Fruit fly (Drosophila melanogaster): ENCODE measurements around the gene CG5612.

Gene CG5612

dm6 chr3R:27660127-27660579, 34.3 kb upstream of the CG5612 start, which contains the start of gene Mlc1:
Gene Mlc1 (minus strand): TSS chr3R:27660177.
- TF ChIP-seq Mio (GFP tag; optimal IDR thresholded peaks at IDR 0.05) = no peak
- no peak for TF ChIP-seq psq (GFP tag; optimal IDR thresholded peaks at IDR 0.05)
- no peak for TF ChIP-seq CG32264 (GFP tag; optimal IDR thresholded peaks at IDR 0.05)
- no peak for TF ChIP-seq lola (GFP tag; optimal IDR thresholded peaks at IDR 0.05)
- no peak for TF ChIP-seq Myc (optimal IDR thresholded peaks at IDR 0.05)
- no peak for TF ChIP-seq sv (GFP tag; optimal IDR thresholded peaks at IDR 0.05)
- TF ChIP-seq Dif (GFP tag; optimal IDR thresholded peaks at IDR 0.05; ENCODE audit: partially characterized antibody) = no peak
- no peak for TF ChIP-seq CG9705 (GFP tag; optimal IDR thresholded peaks at IDR 0.05)
- no peak for TF ChIP-seq N (GFP tag; optimal IDR thresholded peaks at IDR 0.05)
- TF ChIP-seq foxo (GFP tag; optimal IDR thresholded peaks at IDR 0.05) = no peak
- TF ChIP-seq woc (GFP tag; optimal IDR thresholded peaks at IDR 0.05) = no peak
- TF ChIP-seq Hr78 (GFP tag; optimal IDR thresholded peaks at IDR 0.05) = no peak
- TF ChIP-seq CrebA (GFP tag; optimal IDR thresholded peaks at IDR 0.05; ENCODE audit: borderline replicate concordance) = no peak
- no peak for TF ChIP-seq dmrt93B (GFP tag; optimal IDR thresholded peaks at IDR 0.05)
- no peak for TF ChIP-seq rgr (GFP tag; optimal IDR thresholded peaks at IDR 0.05)

dm6 chr3R:27656686-27657535, 31.1 kb upstream of the CG5612 start, which contains the start of gene tau:
Gene tau (minus strand): TSS chr3R:27656996.
- TF ChIP-seq jim (GFP tag; optimal IDR thresholded peaks at IDR 0.05) = no peak
- TF ChIP-seq Myc (optimal IDR thresholded peaks at IDR 0.05) = peak; percentile 23

dm6 chr3R:27655109-27655508, 29.3 kb upstream of the CG5612 start:
- TF ChIP-seq Vsx2 (GFP tag; optimal IDR thresholded peaks at IDR 0.05; ENCODE audit: partially characterized antibody) (no peak), Abd-B (GFP tag; optimal IDR thresholded peaks at IDR 0.05) (no peak), sage (GFP tag; optimal IDR thresholded peaks at IDR 0.05) (no peak), CrebA (GFP tag; optimal IDR thresholded peaks at IDR 0.05; ENCODE audit: borderline replicate concordance) (no peak), jim (GFP tag; optimal IDR thresholded peaks at IDR 0.05) (no peak), Dif (GFP tag; optimal IDR thresholded peaks at IDR 0.05; ENCODE audit: partially characterized antibody) (no peak), brk (GFP tag; optimal IDR thresholded peaks at IDR 0.05) (no peak), tai (GFP tag; optimal IDR thresholded peaks at IDR 0.05) (no peak), Hr83 (GFP tag; optimal IDR thresholded peaks at IDR 0.05; ENCODE audit: poor library complexity, severe bottlenecking) (no peak), OdsH (GFP tag; optimal IDR thresholded peaks at IDR 0.05) (no peak), usp (GFP tag; optimal IDR thresholded peaks at IDR 0.05) (no peak), sv (GFP tag; optimal IDR thresholded peaks at IDR 0.05) (no peak), rgr (GFP tag; optimal IDR thresholded peaks at IDR 0.05) (no peak), Mio (GFP tag; optimal IDR thresholded peaks at IDR 0.05) (no peak)

dm6 chr3R:27652156-27652810, 26.5 kb upstream of the CG5612 start, which contains the start of gene RpS10a:
Gene RpS10a (plus strand): TSS chr3R:27652760.
- TF ChIP-seq Sp1 (GFP tag; optimal IDR thresholded peaks at IDR 0.05) (no peak), dsf (GFP tag; optimal IDR thresholded peaks at IDR 0.05; ENCODE audit: borderline replicate concordance) (no peak), Dfd (GFP tag; optimal IDR thresholded peaks at IDR 0.05) (no peak), Mio (GFP tag; optimal IDR thresholded peaks at IDR 0.05) (no peak), HLH106 (tag; optimal IDR thresholded peaks at IDR 0.05) (no peak), psq (GFP tag; optimal IDR thresholded peaks at IDR 0.05) (no peak), dl (GFP tag; optimal IDR thresholded peaks at IDR 0.05; ENCODE audit: insufficient read depth in 1 of 2, partially characterized antibody in 2 of 2) (no peak), Dif (GFP tag; optimal IDR thresholded peaks at IDR 0.05; ENCODE audit: partially characterized antibody) (no peak), h (GFP tag; optimal IDR thresholded peaks at IDR 0.05) (no peak), br (GFP tag; optimal IDR thresholded peaks at IDR 0.05) (no peak), Vsx2 (GFP tag; optimal IDR thresholded peaks at IDR 0.05; ENCODE audit: partially characterized antibody) (no peak), woc (GFP tag; optimal IDR thresholded peaks at IDR 0.05) (no peak), brk (GFP tag; optimal IDR thresholded peaks at IDR 0.05) (no peak), Jra (GFP tag; optimal IDR thresholded peaks at IDR 0.05) (no peak), CrebA (GFP tag; optimal IDR thresholded peaks at IDR 0.05; ENCODE audit: borderline replicate concordance) (no peak), ey (GFP tag; optimal IDR thresholded peaks at IDR 0.05) (no peak), sv (GFP tag; optimal IDR thresholded peaks at IDR 0.05) (no peak)

Measured in whole organism, wandering third instar larva.